Fruit fly (Drosophila melanogaster) whole organism, prepupa: ENCODE measurements around the gene Grx1.

Experiments
- Blimp-1 ChIP-seq: fragments of 200-800 bp; sonication (Bioruptor generic); optimal IDR thresholded peaks from 3 replicates; lab custom pipeline; 2017; ENCODE audit warnings: missing biosample characterization, missing genetic modification characterization, mild to moderate bottlenecking, moderate library complexity, missing genetic modification reagents
- CG10631 ChIP-seq: fragments of 200-800 bp; sonication (Bioruptor generic); optimal IDR thresholded peaks from 2 replicates; lab custom pipeline; 2016; ENCODE audit warnings: missing biosample characterization, missing genetic modification characterization
- CG10669 ChIP-seq: fragments of 200-800 bp; sonication (Bioruptor generic); optimal IDR thresholded peaks from 3 replicates; lab custom pipeline; 2018; ENCODE audit warnings: missing biosample characterization, mild to moderate bottlenecking, missing genetic modification characterization, moderate library complexity
- CG11294 ChIP-seq: fragments of 200-800 bp; sonication (Bioruptor generic); IDR thresholded peaks from 2 replicates; pipeline ENCODE4 v1.3.6; 2022; ENCODE audit warnings: missing biosample characterization, missing genetic modification characterization
- CG11762 ChIP-seq: fragments of 200-800 bp; sonication (Bioruptor generic); optimal IDR thresholded peaks from 3 replicates; lab custom pipeline; 2016; ENCODE audit warnings: missing biosample characterization, missing genetic modification characterization; ENCODE audit not compliant: insufficient read depth
- CG11902 ChIP-seq: fragments of 200-800 bp; sonication (Bioruptor generic); optimal IDR thresholded peaks from 3 replicates; lab custom pipeline; 2016; ENCODE audit warnings: missing biosample characterization, missing genetic modification characterization
- CG15336 ChIP-seq: fragments of 200-800 bp; sonication (Bioruptor generic); IDR thresholded peaks from 2 replicates; pipeline ENCODE4 v1.3.6; 2022; ENCODE audit warnings: missing biosample characterization, missing genetic modification characterization
- CG16779 ChIP-seq: fragments of 200-800 bp; sonication (Bioruptor generic); optimal IDR thresholded peaks from 3 replicates; lab custom pipeline; 2017; ENCODE audit warnings: missing biosample characterization, mild to moderate bottlenecking, missing genetic modification characterization
- CG3032 ChIP-seq: fragments of 200-800 bp; optimal IDR thresholded peaks from 2 replicates; lab custom pipeline; 2019; ENCODE audit warnings: missing biosample characterization, mild to moderate bottlenecking, missing genetic modification characterization, moderate library complexity
- CG31627 ChIP-seq: fragments of 200-800 bp; sonication (Bioruptor generic); optimal IDR thresholded peaks from 3 replicates; lab custom pipeline; 2016; ENCODE audit warnings: missing biosample characterization, missing genetic modification characterization
- CG32006 ChIP-seq: fragments of 200-800 bp; sonication (Bioruptor generic); optimal IDR thresholded peaks from 3 replicates; lab custom pipeline; 2017; ENCODE audit warnings: missing biosample characterization, mild to moderate bottlenecking, missing genetic modification characterization
- CG34406 ChIP-seq: fragments of 200-800 bp; sonication (Bioruptor generic); optimal IDR thresholded peaks from 3 replicates; lab custom pipeline; 2016; ENCODE audit warnings: missing biosample characterization, missing genetic modification characterization
- CG3919 ChIP-seq: fragments of 200-800 bp; sonication (Bioruptor generic); optimal IDR thresholded peaks from 3 replicates; lab custom pipeline; 2016; ENCODE audit warnings: missing biosample characterization, missing genetic modification characterization
- CG4318 ChIP-seq: fragments of 200-800 bp; sonication (Bioruptor generic); optimal IDR thresholded peaks from 3 replicates; lab custom pipeline; 2017; ENCODE audit warnings: missing biosample characterization, mild to moderate bottlenecking, missing genetic modification characterization
- CG6163 ChIP-seq: fragments of 200-800 bp; sonication (Bioruptor generic); IDR thresholded peaks from 3 replicates; pipeline ENCODE4 v1.3.6; 2022; ENCODE audit warnings: missing biosample characterization, missing genetic modification characterization
- CG6276 ChIP-seq: fragments of 200-800 bp; sonication (Bioruptor generic); optimal IDR thresholded peaks from 2 replicates; lab custom pipeline; 2017; ENCODE audit warnings: missing biosample characterization, mild to moderate bottlenecking, missing genetic modification characterization
- CG6792 ChIP-seq: fragments of 200-800 bp; sonication (Bioruptor generic); optimal IDR thresholded peaks from 3 replicates; lab custom pipeline; 2016; ENCODE audit warnings: missing biosample characterization, missing genetic modification characterization
- CG6808 ChIP-seq: fragments of 200-800 bp; sonication (Bioruptor generic); optimal IDR thresholded peaks from 3 replicates; lab custom pipeline; 2017; ENCODE audit warnings: missing biosample characterization, missing genetic modification characterization, mild to moderate bottlenecking, moderate library complexity, missing genetic modification reagents
- CG6854 ChIP-seq: fragments of 200-800 bp; sonication (Bioruptor generic); optimal IDR thresholded peaks from 2 replicates; lab custom pipeline; 2017; ENCODE audit warnings: missing biosample characterization, mild to moderate bottlenecking, missing genetic modification characterization
- CG7368 ChIP-seq: fragments of 200-800 bp; sonication (Bioruptor generic); optimal IDR thresholded peaks from 3 replicates; lab custom pipeline; 2016; ENCODE audit warnings: missing biosample characterization, missing genetic modification characterization
- CG8119 ChIP-seq: fragments of 200-800 bp; sonication (Bioruptor generic); IDR thresholded peaks from 3 replicates; pipeline ENCODE4 v1.3.6; 2022; ENCODE audit warnings: missing biosample characterization, missing genetic modification characterization
- CG8632 ChIP-seq: fragments of 200-800 bp; sonication (Bioruptor generic); optimal IDR thresholded peaks from 3 replicates; lab custom pipeline; 2016; ENCODE audit warnings: missing biosample characterization, missing genetic modification characterization
- CG9139 ChIP-seq: fragments of 200-800 bp; sonication (Bioruptor generic); optimal IDR thresholded peaks from 3 replicates; lab custom pipeline; 2017; ENCODE audit warnings: missing biosample characterization, mild to moderate bottlenecking, missing genetic modification characterization
- Eip75B ChIP-seq: fragments of 200-800 bp; sonication (Bioruptor generic); optimal IDR thresholded peaks from 3 replicates; lab custom pipeline; 2016; ENCODE audit warnings: missing biosample characterization, missing genetic modification characterization
- Eip78C ChIP-seq: fragments of 200-800 bp; sonication (Bioruptor generic); peaks from one replicate; lab custom pipeline; 2016; ENCODE audit warnings: missing biosample characterization, missing genetic modification characterization
- Eip93F ChIP-seq: fragments of 200-800 bp; sonication (Bioruptor generic); optimal IDR thresholded peaks from 2 replicates; lab custom pipeline; 2016; ENCODE audit warnings: missing biosample characterization, mild to moderate bottlenecking, missing genetic modification characterization
- Ets21C ChIP-seq: fragments of 200-800 bp; sonication (Bioruptor generic); optimal IDR thresholded peaks from 3 replicates; lab custom pipeline; 2016; ENCODE audit warnings: missing biosample characterization, missing genetic modification characterization
- Ets96B ChIP-seq: fragments of 200-800 bp; optimal IDR thresholded peaks from 2 replicates; lab custom pipeline; 2019; ENCODE audit warnings: missing biosample characterization, mild to moderate bottlenecking, missing genetic modification characterization, moderate library complexity
- Gug ChIP-seq: fragments of 200-800 bp; sonication (Bioruptor generic); IDR thresholded peaks from 2 replicates; pipeline ENCODE4 v1.3.6; 2022; ENCODE audit warnings: missing biosample characterization, missing genetic modification characterization
- Lpt ChIP-seq: fragments of 200-800 bp; sonication (Bioruptor generic); optimal IDR thresholded peaks from 3 replicates; lab custom pipeline; 2016; ENCODE audit warnings: missing biosample characterization, missing genetic modification characterization
- Met ChIP-seq: fragments of 200-800 bp; sonication (Bioruptor generic); optimal IDR thresholded peaks from 3 replicates; lab custom pipeline; 2016; ENCODE audit warnings: missing biosample characterization, missing genetic modification characterization
- OdsH ChIP-seq: fragments of 200-800 bp; sonication (Bioruptor generic); optimal IDR thresholded peaks from 3 replicates; lab custom pipeline; 2016; ENCODE audit warnings: missing biosample characterization, missing genetic modification characterization
- Sox14 ChIP-seq: fragments of 200-800 bp; sonication (Bioruptor generic); optimal IDR thresholded peaks from 3 replicates; lab custom pipeline; 2016; ENCODE audit warnings: missing biosample characterization, missing genetic modification characterization
- Sox15 ChIP-seq: fragments of 200-800 bp; sonication (Bioruptor generic); optimal IDR thresholded peaks from 3 replicates; lab custom pipeline; 2016; ENCODE audit warnings: missing biosample characterization, missing genetic modification characterization
- achi ChIP-seq: fragments of 200-800 bp; sonication (Bioruptor generic); optimal IDR thresholded peaks from 3 replicates; lab custom pipeline; 2016; ENCODE audit warnings: missing biosample characterization, missing genetic modification characterization
- acj6 ChIP-seq: fragments of 200-800 bp; sonication (Bioruptor generic); optimal IDR thresholded peaks from 3 replicates; lab custom pipeline; 2016; ENCODE audit warnings: missing biosample characterization, missing genetic modification characterization
- cyc ChIP-seq: fragments of 200-800 bp; sonication (Bioruptor generic); optimal IDR thresholded peaks from 3 replicates; lab custom pipeline; 2016; ENCODE audit warnings: missing biosample characterization, missing genetic modification characterization
- eg ChIP-seq: fragments of 200-800 bp; sonication (Bioruptor generic); IDR thresholded peaks from 3 replicates; pipeline ENCODE4 v1.3.6; 2022; ENCODE audit warnings: missing biosample characterization, missing genetic modification characterization
- esn ChIP-seq: fragments of 200-800 bp; sonication (Bioruptor generic); optimal IDR thresholded peaks from 2 replicates; lab custom pipeline; 2016; ENCODE audit warnings: missing biosample characterization, mild to moderate bottlenecking, missing genetic modification characterization, moderate library complexity
- fd85E ChIP-seq: fragments of 200-800 bp; sonication (Bioruptor generic); optimal IDR thresholded peaks from 3 replicates; lab custom pipeline; 2016; ENCODE audit warnings: missing biosample characterization, missing genetic modification characterization
- fkh ChIP-seq: fragments of 200-800 bp; sonication (Bioruptor generic); optimal IDR thresholded peaks from 3 replicates; lab custom pipeline; 2017; ENCODE audit warnings: missing biosample characterization, mild to moderate bottlenecking, missing genetic modification characterization, moderate library complexity
- lz ChIP-seq: fragments of 200-800 bp; sonication (Bioruptor generic); optimal IDR thresholded peaks from 3 replicates; lab custom pipeline; 2016; ENCODE audit warnings: missing biosample characterization, missing genetic modification characterization
- net ChIP-seq: fragments of 200-800 bp; sonication (Bioruptor generic); optimal IDR thresholded peaks from 3 replicates; lab custom pipeline; 2016; ENCODE audit warnings: missing biosample characterization, missing genetic modification characterization
- pdm3 ChIP-seq: fragments of 200-800 bp; sonication (Bioruptor generic); optimal IDR thresholded peaks from 3 replicates; lab custom pipeline; 2016; ENCODE audit warnings: missing biosample characterization, missing genetic modification characterization
- salr ChIP-seq, 2 experiments: fragments of 200-800 bp; sonication (Bioruptor generic); optimal IDR thresholded peaks; 3 replicates each; lab custom pipeline; 2016 to 2018; ENCODE audit warnings: missing biosample characterization in 2 of 2, missing genetic modification characterization in 2 of 2, mild to moderate bottlenecking in 1 of 2
- spab ChIP-seq: fragments of 200-800 bp; sonication (Bioruptor generic); optimal IDR thresholded peaks from 2 replicates; lab custom pipeline; 2017; ENCODE audit warnings: missing biosample characterization, mild to moderate bottlenecking, missing genetic modification characterization, missing genetic modification reagents
- ss ChIP-seq, 2 experiments: fragments of 200-800 bp; sonication (Bioruptor generic); optimal IDR thresholded peaks; 2 replicates in 1 of 2; 3 replicates in 1 of 2; lab custom pipeline; 2017 to 2018; ENCODE audit warnings: mild to moderate bottlenecking in 2 of 2, missing biosample characterization in 2 of 2, missing genetic modification characterization in 2 of 2, moderate library complexity in 1 of 2
- svp ChIP-seq: fragments of 200-800 bp; sonication (Bioruptor generic); peaks from one replicate; lab custom pipeline; 2016; ENCODE audit warnings: missing biosample characterization, missing genetic modification characterization
- topi ChIP-seq: fragments of 200-800 bp; sonication (Bioruptor generic); optimal IDR thresholded peaks from 3 replicates; lab custom pipeline; 2016; ENCODE audit warnings: missing biosample characterization, missing genetic modification characterization
- vri ChIP-seq: fragments of 200-800 bp; sonication (Bioruptor generic); optimal IDR thresholded peaks from 3 replicates; lab custom pipeline; 2016; ENCODE audit warnings: missing biosample characterization, mild to moderate bottlenecking, missing genetic modification characterization

Gene Grx1

DNA sequence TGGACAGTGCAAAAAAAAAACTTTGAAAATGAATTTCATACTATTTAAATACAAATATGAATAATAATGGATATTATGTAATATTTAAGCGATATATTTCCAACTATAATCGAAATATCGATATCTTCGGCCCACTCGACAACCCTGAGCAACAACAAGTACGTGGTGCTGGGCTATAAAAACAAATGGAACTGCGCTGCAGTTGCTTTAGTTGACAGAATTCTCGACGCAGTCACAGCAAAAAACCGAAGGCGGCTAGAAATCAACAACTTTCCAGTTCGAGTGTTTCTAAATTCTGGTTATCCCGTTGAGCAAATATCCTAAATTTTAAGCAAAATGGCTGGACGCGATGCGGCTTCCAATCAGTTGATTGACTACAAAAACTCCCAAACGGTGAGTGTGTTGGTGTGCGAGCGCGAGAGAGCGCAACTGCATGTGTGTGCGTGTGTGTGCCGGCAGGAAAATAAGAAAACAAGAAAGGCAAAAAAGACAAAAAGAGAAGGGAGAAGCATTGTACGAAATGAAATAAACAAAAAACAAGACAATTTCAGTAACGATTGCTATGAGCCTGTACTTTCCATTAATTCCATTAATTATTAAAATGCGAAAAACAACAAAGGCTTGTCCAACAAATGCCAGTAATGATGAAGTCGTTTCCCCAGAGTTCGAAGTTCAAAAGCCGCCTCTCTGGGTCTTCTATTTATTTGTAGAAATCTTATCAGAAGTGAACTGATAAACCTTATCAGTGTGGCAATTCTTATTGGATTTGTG is 46.4 kb upstream of the Grx1 start, which contains the start of gene Cat:
Gene Cat, plus strand, starts transcription at position 155 of the 771 bp plus-strand sequence.
- peak; percentile 83 for TF ChIP-seq Met
- peak; percentile 97 for TF ChIP-seq CG3919
- peak; percentile 99 for TF ChIP-seq CG10669 (GFP tag; lab: Kevin White, UChicago)
- TF ChIP-seq CG3032 (tag; lab: Kevin White, UChicago), result peak; percentile 99
- TF ChIP-seq CG16779 (tag; lab: Kevin White, UChicago), result peak; percentile 100
- TF ChIP-seq CG11902 (GFP tag; lab: Kevin White, UChicago), result no peak
- no peak for TF ChIP-seq Sox15
- peak; percentile 68 for TF ChIP-seq lz
- peak; percentile 100 for TF ChIP-seq CG8119
- TF ChIP-seq esn, result peak; percentile 84
- peak; percentile 94 for TF ChIP-seq CG6792 (GFP tag; lab: Kevin White, UChicago)
- TF ChIP-seq CG7368 (GFP tag; lab: Kevin White, UChicago), result peak; percentile 98
- TF ChIP-seq CG15336, result peak; percentile 99
- TF ChIP-seq spab (GFP tag; lab: Kevin White, UChicago), result peak; percentile 100
- peak; percentile 99 for TF ChIP-seq Ets96B (tag; lab: Kevin White, UChicago)
- peak; percentile 77 for TF ChIP-seq acj6 (GFP tag; lab: Kevin White, UChicago)
- peak; percentile 67 for TF ChIP-seq cyc (GFP tag; lab: Kevin White, UChicago)
- peak; percentile 99 for TF ChIP-seq CG6808 (GFP tag; lab: Kevin White, UChicago)
- peak; percentile 100 for TF ChIP-seq CG9139 (GFP tag; lab: Kevin White, UChicago)
- peak; percentile 95 for TF ChIP-seq fd85E (GFP tag; lab: Kevin White, UChicago)
- peak; percentile 96 for TF ChIP-seq CG11762 (GFP tag; lab: Kevin White, UChicago)
- peak; percentile 74 for TF ChIP-seq CG10631 (GFP tag; lab: Kevin White, UChicago)
- TF ChIP-seq Lpt, result peak; percentile 99
- TF ChIP-seq CG4318 (GFP tag; lab: Kevin White, UChicago), result no peak
- peak; percentile 100 for TF ChIP-seq net (GFP tag; lab: Kevin White, UChicago)
- peak; percentile 98 for TF ChIP-seq CG8632 (GFP tag; lab: Kevin White, UChicago)
- TF ChIP-seq topi (GFP tag; lab: Kevin White, UChicago), result peak; percentile 89
- TF ChIP-seq OdsH (GFP tag; lab: Kevin White, UChicago), result peak; percentile 90
- peak; percentile 100 for TF ChIP-seq CG6163 (GFP tag; lab: Robert Waterston, UW)
- peak; percentile 100 for TF ChIP-seq CG6854 (GFP tag; lab: Kevin White, UChicago)
- TF ChIP-seq svp, result peak; percentile 93
- peak; percentile 92 for TF ChIP-seq Blimp-1 (GFP tag; lab: Kevin White, UChicago)
- peak; percentile 100 for TF ChIP-seq CG6276 (GFP tag; lab: Kevin White, UChicago)
- peak; percentile 14 for TF ChIP-seq Ets21C (GFP tag; lab: Kevin White, UChicago)
- TF ChIP-seq Sox14 (GFP tag; lab: Kevin White, UChicago), result peak; percentile 91
- TF ChIP-seq CG11294, result peak; percentile 88; the same call in 1 of the 2 replicates
- peak; percentile 98 for TF ChIP-seq CG34406 (GFP tag; lab: Kevin White, UChicago)
- TF ChIP-seq Eip78C (GFP tag; lab: Kevin White, UChicago), result peak; percentile 98
- TF ChIP-seq eg, result peak; percentile 100
- peak; percentile 99 for TF ChIP-seq vri (GFP tag; lab: Kevin White, UChicago)
- TF ChIP-seq pdm3 (GFP tag; lab: Kevin White, UChicago), result peak; percentile 96
- TF ChIP-seq achi, result peak; percentile 95
- TF ChIP-seq CG32006 (GFP tag; lab: Kevin White, UChicago), result peak; percentile 92
- peak; percentile 93 for TF ChIP-seq Gug (GFP tag; lab: Robert Waterston, UW)
- peak; percentile 60 for TF ChIP-seq fkh (GFP tag; lab: Kevin White, UChicago)
- peak; percentile 100 for TF ChIP-seq ss (GFP tag; optimal IDR thresholded peaks at IDR 0.05; lab: Kevin White, UChicago)
- TF ChIP-seq Eip75B, result peak; percentile 97
- peak; percentile 92 for TF ChIP-seq Eip93F (GFP tag; lab: Kevin White, UChicago)
- peak; percentile 98 to 99 for TF ChIP-seq salr (GFP tag; optimal IDR thresholded peaks at IDR 0.05; lab: Kevin White, UChicago)
- peak; percentile 22 for TF ChIP-seq CG31627 (GFP tag; lab: Kevin White, UChicago)
